Fruit fly (Drosophila melanogaster): ENCODE measurements around the gene Tmc.

Tmc gene

DNA sequence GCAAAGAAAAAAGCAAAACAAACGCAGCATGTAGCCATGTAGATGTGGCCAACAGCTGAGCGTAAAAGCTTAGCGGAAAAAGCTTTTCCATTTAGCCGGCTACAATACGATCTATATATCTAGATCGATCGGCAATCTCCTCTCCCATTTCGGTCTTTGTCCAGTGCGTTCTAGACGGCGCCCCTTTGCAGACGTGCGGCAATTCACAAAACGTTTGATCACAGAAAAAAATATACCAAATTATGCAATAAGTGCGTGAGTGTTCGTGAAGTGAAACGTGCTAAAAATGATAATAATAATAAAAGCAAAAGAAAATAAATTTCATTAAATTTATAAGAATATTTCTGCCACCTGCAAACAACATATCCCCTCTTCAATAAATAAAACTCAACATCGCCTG lies 14.2 kb upstream of the Tmc start:
- TF ChIP-seq CG11617 (GFP tag; optimal IDR thresholded peaks at IDR 0.05) (no peak), CG33017 (tag; optimal IDR thresholded peaks at IDR 0.05) (no peak), Hr96 (GFP tag; optimal IDR thresholded peaks at IDR 0.05) (no peak), Clk (GFP tag; optimal IDR thresholded peaks at IDR 0.05) (no peak), ovo (GFP tag; optimal IDR thresholded peaks at IDR 0.05) (no peak), pad (GFP tag; optimal IDR thresholded peaks at IDR 0.05) (no peak), Crg-1 (GFP tag; optimal IDR thresholded peaks at IDR 0.05) (no peak), CG1620 (GFP tag; optimal IDR thresholded peaks at IDR 0.05) (no peak), CG7045 (GFP tag; optimal IDR thresholded peaks at IDR 0.05) (no peak), CG14711 (tag; optimal IDR thresholded peaks at IDR 0.05) (no peak), cnc (optimal IDR thresholded peaks at IDR 0.05) (no peak), kay (GFP tag; ENCODE audit: borderline replicate concordance) (no peak), CG7101 (tag; optimal IDR thresholded peaks at IDR 0.05) (no peak), CG12768 (GFP tag; optimal IDR thresholded peaks at IDR 0.05) (no peak)

DNA sequence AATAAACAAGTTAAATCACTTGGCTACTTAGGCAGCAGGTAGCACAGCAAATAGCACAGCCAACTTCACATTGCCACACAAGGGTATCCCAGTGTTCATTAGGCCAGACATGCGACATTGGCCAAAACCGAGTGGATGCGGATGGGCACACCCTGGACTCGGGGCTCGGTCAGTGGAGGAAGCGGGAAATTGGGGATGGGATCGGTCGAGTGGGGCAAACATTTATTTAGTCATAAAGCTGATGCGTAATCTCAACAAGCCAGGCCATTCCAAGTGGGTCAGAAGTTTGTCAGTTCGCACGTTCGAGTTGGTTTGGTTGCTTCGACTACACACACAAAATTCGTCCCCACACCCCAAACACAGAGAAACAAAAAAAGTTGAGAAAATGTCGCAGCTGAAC lies 1.1 kb downstream of the Tmc start, which contains the start of gene CG3222:
CG3222 (plus strand) TSS at position 301 of the 400 bp plus-strand sequence.
- no peak for TF ChIP-seq CG11617 (GFP tag; optimal IDR thresholded peaks at IDR 0.05)

DNA sequence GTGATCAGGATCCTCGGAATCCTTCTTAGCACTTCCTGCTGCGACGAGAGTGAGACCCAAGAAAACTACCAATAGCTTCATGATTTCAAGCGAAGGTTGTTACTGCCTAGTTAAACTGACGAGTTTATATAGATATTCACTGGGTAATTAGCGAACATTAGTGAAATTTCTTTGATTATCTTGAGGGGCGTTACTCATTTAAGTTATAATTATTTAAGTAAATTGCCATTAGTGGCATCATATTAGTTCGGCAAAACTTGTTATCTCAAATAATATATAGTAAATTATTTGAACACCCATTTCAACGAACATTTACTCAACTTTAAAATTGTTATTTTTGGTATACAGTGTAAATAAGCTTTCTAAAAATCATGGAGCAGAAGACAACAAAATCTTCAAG lies 3.7 kb downstream of the Tmc start, which contains the start of the genes CG3088 and CG3306:
CG3088 (minus strand) TSS at position 101 of the 400 bp plus-strand sequence.
CG3306 (plus strand) TSS at position 299 of the 400 bp plus-strand sequence.
- no peak for TF ChIP-seq CG12768 (GFP tag; optimal IDR thresholded peaks at IDR 0.05)
- TF ChIP-seq pad (GFP tag; optimal IDR thresholded peaks at IDR 0.05) = no peak
- TF ChIP-seq toe (GFP tag; optimal IDR thresholded peaks at IDR 0.05) = no peak
- no peak for TF ChIP-seq tj (GFP tag; optimal IDR thresholded peaks at IDR 0.05)
- TF ChIP-seq bab1 (GFP tag; optimal IDR thresholded peaks at IDR 0.05) = no peak
- no peak for TF ChIP-seq CG14711 (tag; optimal IDR thresholded peaks at IDR 0.05)
- no peak for TF ChIP-seq CG5204 (GFP tag; optimal IDR thresholded peaks at IDR 0.05)
- TF ChIP-seq Mnt (GFP tag; optimal IDR thresholded peaks at IDR 0.05) = no peak
- TF ChIP-seq Clk (GFP tag; optimal IDR thresholded peaks at IDR 0.05) = no peak
- no peak for TF ChIP-seq CG1620 (GFP tag; optimal IDR thresholded peaks at IDR 0.05)
- no peak for TF ChIP-seq cnc (optimal IDR thresholded peaks at IDR 0.05)
- no peak for TF ChIP-seq Hr96 (GFP tag; optimal IDR thresholded peaks at IDR 0.05)
- TF ChIP-seq CG11617 (GFP tag; optimal IDR thresholded peaks at IDR 0.05) = no peak
- TF ChIP-seq CG7101 (tag; optimal IDR thresholded peaks at IDR 0.05) = no peak
- no peak for TF ChIP-seq Crg-1 (GFP tag; optimal IDR thresholded peaks at IDR 0.05)

DNA sequence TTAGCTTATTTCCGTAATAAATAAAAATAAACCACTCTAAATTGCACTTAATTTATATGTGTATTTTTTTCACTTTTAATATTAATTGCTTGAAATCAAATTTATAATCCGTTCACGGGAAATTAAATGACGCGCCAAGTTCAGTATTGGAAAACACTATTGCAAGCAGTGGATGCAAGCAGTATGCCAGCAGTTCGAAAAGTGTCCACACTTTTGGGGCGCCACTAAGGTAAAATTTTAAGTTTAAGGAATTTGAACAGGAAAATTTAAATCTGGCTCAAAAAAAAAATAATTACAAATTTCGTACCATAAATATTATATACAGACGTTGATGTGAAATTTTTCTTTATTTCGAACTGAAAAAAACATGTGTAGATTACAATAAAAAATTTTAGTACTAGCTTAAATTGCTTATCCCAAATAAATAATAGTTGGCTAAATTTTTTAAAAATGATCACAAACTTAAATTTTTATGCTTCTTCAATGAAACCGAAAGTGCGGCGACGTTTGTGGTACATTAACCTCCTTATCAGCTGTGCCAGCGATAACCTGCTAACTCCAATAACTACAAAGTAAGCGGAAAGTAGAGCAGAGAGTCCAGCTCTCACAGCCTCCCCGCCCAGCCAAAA lies 16.5 kb downstream of the Tmc start:
- TF ChIP-seq bab1 (GFP tag; optimal IDR thresholded peaks at IDR 0.05) (peak; percentile 15), toe (GFP tag; optimal IDR thresholded peaks at IDR 0.05) (peak; percentile 35), CG5204 (GFP tag; optimal IDR thresholded peaks at IDR 0.05) (no peak), pad (GFP tag; optimal IDR thresholded peaks at IDR 0.05) (peak; percentile 35), CG7101 (tag; optimal IDR thresholded peaks at IDR 0.05) (peak; percentile 28), cic (GFP tag; optimal IDR thresholded peaks at IDR 0.05) (no peak)

dm6 chr3L:9614589-9615442 lies 17.3 kb downstream of the Tmc start, which contains the start of gene LanB2:
LanB2 (plus strand) TSS chr3L:9614914.
- TF ChIP-seq CG11617 (GFP tag; optimal IDR thresholded peaks at IDR 0.05) = no peak
- TF ChIP-seq CG1620 (GFP tag; optimal IDR thresholded peaks at IDR 0.05) = no peak
- TF ChIP-seq CG7101 (tag; optimal IDR thresholded peaks at IDR 0.05) = no peak
- peak; percentile 91 for TF ChIP-seq tj (GFP tag; optimal IDR thresholded peaks at IDR 0.05)

DNA sequence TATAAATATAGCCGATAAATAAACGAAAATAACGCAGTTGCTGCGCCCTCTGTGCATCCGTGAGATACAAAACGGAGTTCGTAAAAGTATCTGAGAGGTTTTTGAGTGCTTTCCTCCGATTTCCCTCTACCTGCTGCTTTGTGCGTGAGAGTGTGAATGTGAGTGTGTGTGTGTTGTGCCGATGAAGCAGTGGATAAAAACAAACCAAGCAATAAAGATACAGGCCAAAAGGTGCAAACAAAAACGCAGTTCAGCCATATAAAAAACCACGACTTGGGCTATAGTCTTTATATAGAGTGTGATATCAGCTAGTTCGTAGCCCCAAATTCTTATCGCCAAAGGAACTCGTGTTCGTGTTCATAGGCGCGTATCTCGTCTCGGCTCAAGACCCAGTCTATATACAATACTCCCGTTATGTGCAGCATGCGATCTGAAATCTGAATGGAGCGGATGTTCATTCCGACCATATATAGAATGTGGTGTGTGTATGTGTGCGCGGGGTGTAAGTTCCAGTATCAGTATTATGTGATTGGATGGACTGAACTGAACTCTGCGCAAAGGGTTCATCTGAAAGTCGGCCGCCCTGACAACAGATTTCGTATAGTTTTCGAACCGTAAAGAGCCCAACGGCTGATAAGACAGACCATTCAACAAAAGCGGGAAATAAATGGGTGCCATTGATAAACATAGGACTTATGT lies 18.0 kb downstream of the Tmc start:
- TF ChIP-seq ovo (GFP tag; optimal IDR thresholded peaks at IDR 0.05) (no peak), cic (GFP tag; optimal IDR thresholded peaks at IDR 0.05) (peak; percentile 11), Mnt (GFP tag; optimal IDR thresholded peaks at IDR 0.05) (no peak), tj (GFP tag; optimal IDR thresholded peaks at IDR 0.05) (peak; percentile 48), CG7101 (tag; optimal IDR thresholded peaks at IDR 0.05) (no peak), CG33017 (tag; optimal IDR thresholded peaks at IDR 0.05) (no peak), Crg-1 (GFP tag; optimal IDR thresholded peaks at IDR 0.05) (no peak)

- no peak for TF ChIP-seq ovo (GFP tag; optimal IDR thresholded peaks at IDR 0.05)
- TF ChIP-seq cic (GFP tag; optimal IDR thresholded peaks at IDR 0.05) = no peak
- peak; percentile 95 for TF ChIP-seq Mnt (GFP tag; optimal IDR thresholded peaks at IDR 0.05)
- no peak for TF ChIP-seq pad (GFP tag; optimal IDR thresholded peaks at IDR 0.05)
Observed at dm6 chr3L:9624014-9624413, 26.4 kb downstream of the Tmc start, which contains the start of gene CG3335. CG3335 (plus strand) TSS chr3L:9624237.
